Fruit fly (Drosophila melanogaster) whole organism: Measurements from ENCODE around the gene CG4592.
A peak's percentile ranks its signal among the peaks of the same experiment; 100 is the strongest.

Experiments
- CG8478 ChIP-seq: fragments of >200 bp; optimal IDR thresholded peaks from 2 replicates; lab custom pipeline; 2018; ENCODE audit warnings: inconsistent platforms
- Dll ChIP-seq: fragments of >200 bp; optimal IDR thresholded peaks from 2 replicates; lab custom pipeline; 2017
- EcR ChIP-seq, 2 experiments: fragments of >200 bp; optimal IDR thresholded peaks; 2 replicates each; lab custom pipeline; 2017; ENCODE audit warnings: missing biosample characterization in 2 of 2, missing genetic modification characterization in 2 of 2, missing genetic modification reagents in 2 of 2
- pan ChIP-seq: fragments of >200 bp; optimal IDR thresholded peaks from 2 replicates; lab custom pipeline; 2017
- psq ChIP-seq: fragments of >200 bp; optimal IDR thresholded peaks from 2 replicates; lab custom pipeline; 2017
- usp ChIP-seq: fragments of >200 bp; optimal IDR thresholded peaks from 2 replicates; lab custom pipeline; 2017; ENCODE audit warnings: missing biosample characterization, missing genetic modification characterization, mixed read lengths

Gene CG4592

dm6 chr2L:9956993-9957652 is 35.7 kb downstream of the CG4592 start, which contains the start of the genes CG4658 and CG5846:
Gene CG4658, plus strand, starts transcription at chr2L:9957132.
Gene CG5846, minus strand, starts transcription at chr2L:9957237.
- no peak for TF ChIP-seq CG8478
- no peak for TF ChIP-seq EcR (GFP tag; optimal IDR thresholded peaks at IDR 0.05; lab: Kevin White, UChicago)
- no peak for TF ChIP-seq psq (lab: Kevin White, UChicago)
- no peak for TF ChIP-seq usp (GFP tag; lab: Kevin White, UChicago)
- peak; percentile 96 for TF ChIP-seq pan (lab: Kevin White, UChicago)
- no peak for TF ChIP-seq Dll

DNA sequence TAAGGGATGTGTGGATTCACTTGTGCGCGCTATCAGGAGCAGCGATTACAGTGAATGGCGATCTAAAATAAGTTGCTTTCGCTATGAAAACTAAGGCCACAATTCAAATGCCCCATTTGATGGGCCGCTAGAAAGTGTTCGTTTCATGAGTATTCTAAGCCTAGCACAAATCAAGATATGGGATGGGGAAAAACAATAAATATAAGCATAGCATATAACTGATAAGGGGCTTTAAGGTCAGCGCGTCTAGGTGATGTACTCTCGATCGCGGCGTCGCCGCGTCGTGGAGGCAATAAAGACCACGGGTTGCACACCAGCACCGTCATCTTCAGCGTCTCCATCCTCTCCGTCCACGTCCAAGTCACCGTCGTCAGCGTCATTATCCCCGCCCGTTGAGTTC is 39.3 kb downstream of the CG4592 start:
- no peak for TF ChIP-seq usp (GFP tag; lab: Kevin White, UChicago)
- no peak for TF ChIP-seq Dll
- TF ChIP-seq pan (lab: Kevin White, UChicago): no peak
- no peak for TF ChIP-seq CG8478
- no peak for TF ChIP-seq psq (lab: Kevin White, UChicago)
- no peak for TF ChIP-seq EcR (GFP tag; optimal IDR thresholded peaks at IDR 0.05; lab: Kevin White, UChicago)

DNA sequence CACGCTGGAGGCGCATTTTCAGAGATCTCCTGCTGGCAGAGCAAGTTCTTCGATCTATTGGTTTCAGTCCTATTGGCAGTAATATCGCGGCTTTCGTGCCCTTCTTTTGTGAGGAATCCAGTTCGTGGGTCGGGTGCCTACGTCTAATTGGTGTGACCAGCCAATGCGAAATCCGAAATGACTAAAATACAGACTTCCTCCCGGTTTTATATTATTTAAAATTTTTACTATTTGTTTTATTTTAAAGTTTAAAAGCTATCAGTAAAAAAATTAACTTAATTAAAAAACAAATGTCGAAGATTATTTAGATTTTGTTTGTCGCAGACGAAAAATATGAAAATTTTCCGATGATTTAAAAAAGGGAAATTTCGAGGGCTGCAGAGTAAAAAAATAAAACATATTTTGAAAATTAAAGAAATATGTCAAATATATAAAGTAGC is 42.2 kb downstream of the CG4592 start, which contains the start of gene CG5850:
Gene CG5850, minus strand, starts transcription at position 347 of the 440 bp plus-strand sequence.
- TF ChIP-seq EcR (GFP tag; optimal IDR thresholded peaks at IDR 0.05; lab: Kevin White, UChicago) (no peak), psq (lab: Kevin White, UChicago) (no peak), Dll (no peak), pan (lab: Kevin White, UChicago) (no peak), CG8478 (no peak), usp (GFP tag; lab: Kevin White, UChicago) (no peak)

dm6 chr2L:9966983-9967737 is 45.7 kb downstream of the CG4592 start, which contains the start of the genes Dref and RpL13:
Gene Dref, minus strand, starts transcription at chr2L:9967229.
Gene RpL13, plus strand, starts transcription at chr2L:9967313.
- TF ChIP-seq usp (GFP tag; lab: Kevin White, UChicago) (no peak), psq (lab: Kevin White, UChicago) (no peak), Dll (no peak), CG8478 (no peak), pan (lab: Kevin White, UChicago) (no peak), EcR (GFP tag; optimal IDR thresholded peaks at IDR 0.05; lab: Kevin White, UChicago) (no peak)

dm6 chr2L:9968201-9968727 is 46.8 kb downstream of the CG4592 start:
- TF ChIP-seq EcR (GFP tag; optimal IDR thresholded peaks at IDR 0.05; lab: Kevin White, UChicago): no peak
- TF ChIP-seq usp (GFP tag; lab: Kevin White, UChicago): no peak
- no peak for TF ChIP-seq Dll
- no peak for TF ChIP-seq pan (lab: Kevin White, UChicago)
- no peak for TF ChIP-seq psq (lab: Kevin White, UChicago)
- TF ChIP-seq CG8478: no peak
